Worm (Caenorhabditis elegans) whole organism, L4 larva: ENCODE results near the gene Y37H2A.12.

ENCODE experiments used
- Y5F2A.4 ChIP-seq: fragments of 200-800 bp; sonication (Bioruptor generic); optimal IDR thresholded peaks from 2 replicates; lab custom pipeline; 2018; ENCODE audit warnings: mild to moderate bottlenecking, missing genetic modification characterization, missing compliant biosample characterization
- ZK337.2 ChIP-seq: fragments of 200-800 bp; sonication (Bioruptor generic); IDR thresholded peaks from 2 replicates; pipeline ENCODE4 v1.3.6; 2022; ENCODE audit warnings: missing genetic modification reagents, missing genetic modification characterization, missing compliant biosample characterization
- arid-1 ChIP-seq: fragments of 200-800 bp; sonication (Bioruptor generic); conservative IDR thresholded peaks from 2 replicates; pipeline ENCODE4 v1.3.6; 2022; ENCODE audit warnings: missing genetic modification reagents, missing genetic modification characterization, missing compliant biosample characterization
- ceh-62 ChIP-seq: sonication (generic microtip); optimal IDR thresholded peaks from 2 replicates; lab custom pipeline; 2017; ENCODE audit warnings: missing biosample characterization, missing genetic modification characterization
- daf-16 ChIP-seq, 3 experiments: sonication (generic microtip); optimal IDR thresholded peaks; 2 replicates each; lab custom pipeline; 2016 to 2017; ENCODE audit warnings: missing genetic modification characterization in 3 of 3, missing genetic modification reagents in 3 of 3, mild to moderate bottlenecking in 2 of 3, missing compliant biosample characterization in 2 of 3, missing biosample characterization in 1 of 3, moderate library complexity in 1 of 3
- egl-27 ChIP-seq: sonication (generic microtip); optimal IDR thresholded peaks from 3 replicates; lab custom pipeline; 2017; ENCODE audit warnings: missing biosample characterization, missing genetic modification reagents, missing genetic modification characterization
- jun-1 ChIP-seq: fragments of 150-350 bp; optimal IDR thresholded peaks from 2 replicates; lab custom pipeline; 2014; ENCODE audit warnings: missing biosample characterization, missing genetic modification reagents, missing genetic modification characterization
- lin-1 ChIP-seq: fragments of 200-800 bp; sonication (Bioruptor generic); IDR thresholded peaks from 2 replicates; pipeline ENCODE4 v1.3.6; 2022; ENCODE audit warnings: missing genetic modification reagents, missing genetic modification characterization, missing compliant biosample characterization
- lin-13 ChIP-seq: fragments of 150-350 bp; optimal IDR thresholded peaks from 2 replicates; lab custom pipeline; 2014; ENCODE audit warnings: missing biosample characterization, missing genetic modification reagents, missing genetic modification characterization
- nhr-11 ChIP-seq: fragments of 150-350 bp; optimal IDR thresholded peaks from 2 replicates; lab custom pipeline; 2014; ENCODE audit warnings: missing biosample characterization, missing genetic modification characterization
- nhr-28 ChIP-seq: fragments of 150-350 bp; optimal IDR thresholded peaks from 2 replicates; lab custom pipeline; 2014; ENCODE audit warnings: missing biosample characterization, missing genetic modification characterization
- nhr-77 ChIP-seq: fragments of 150-350 bp; optimal IDR thresholded peaks from 2 replicates; lab custom pipeline; 2014; ENCODE audit warnings: missing biosample characterization, missing genetic modification characterization
- saeg-2 ChIP-seq: fragments of 200-800 bp; sonication (Bioruptor generic); IDR thresholded peaks from 2 replicates; pipeline ENCODE4 v1.3.6; 2022; ENCODE audit warnings: missing genetic modification reagents, missing genetic modification characterization, missing compliant biosample characterization
- spr-1 ChIP-seq: sonication (generic microtip); optimal IDR thresholded peaks from 2 replicates; lab custom pipeline; 2016; ENCODE audit warnings: mild to moderate bottlenecking, missing genetic modification characterization, missing compliant biosample characterization

ce11 chrV:18167161-18167560 is 36.2 kb upstream of the Y37H2A.12 start, which contains the start of gene C14A6.6:
- no peak for TF ChIP-seq arid-1 (GFP tag; lab: Robert Waterston, UW)
- TF ChIP-seq spr-1 = no peak
- no peak for TF ChIP-seq nhr-77 (tag; lab: Kevin White, UChicago)
- TF ChIP-seq jun-1 (tag; lab: Kevin White, UChicago) = no peak
- no peak for TF ChIP-seq ZK337.2 (GFP tag; lab: Robert Waterston, UW)
- TF ChIP-seq daf-16 (GFP tag; optimal IDR thresholded peaks at IDR 0.05; lab: Kevin White, UChicago) = no peak
- no peak for TF ChIP-seq daf-16 (tag; optimal IDR thresholded peaks at IDR 0.05; lab: Kevin White, UChicago)
- TF ChIP-seq nhr-28 (tag; lab: Kevin White, UChicago) = no peak
- no peak for TF ChIP-seq nhr-11 (tag; lab: Kevin White, UChicago)
- no peak for TF ChIP-seq saeg-2
- no peak for TF ChIP-seq egl-27 (tag; lab: Kevin White, UChicago)
- TF ChIP-seq lin-1 = no peak
- TF ChIP-seq lin-13 (GFP tag; lab: Kevin White, UChicago) = no peak
- TF ChIP-seq Y5F2A.4 = no peak
- TF ChIP-seq ceh-62 (tag; lab: Kevin White, UChicago) = no peak
